Fruit fly (Drosophila melanogaster) whole organism, embryonic: Measurements from ENCODE around the gene Teh1.

Source experiments
- Asciz ChIP-seq: fragments of 200-800 bp; sonication (Bioruptor generic); optimal IDR thresholded peaks from 2 replicates; lab custom pipeline; 2017; ENCODE audit warnings: missing biosample characterization, mild to moderate bottlenecking, missing genetic modification characterization, missing genetic modification reagents
- Atf3 ChIP-seq: fragments of 200-800 bp; sonication (Bioruptor generic); optimal IDR thresholded peaks from 3 replicates; lab custom pipeline; 2016; ENCODE audit warnings: missing biosample characterization, missing genetic modification characterization
- B-H1 ChIP-seq: fragments of 200-800 bp; sonication (Bioruptor generic); IDR thresholded peaks from 3 replicates; pipeline ENCODE4 v1.3.6; 2022; ENCODE audit warnings: missing biosample characterization, missing genetic modification characterization
- Bgb ChIP-seq: fragments of 200-800 bp; sonication (Bioruptor generic); IDR thresholded peaks from 2 replicates; pipeline ENCODE4 v1.3.6; 2022; ENCODE audit warnings: missing biosample characterization, missing genetic modification characterization; ENCODE audit not compliant: partially characterized antibody
- BtbVII ChIP-seq: fragments of 200-800 bp; sonication (Bioruptor generic); optimal IDR thresholded peaks from 3 replicates; lab custom pipeline; 2017; ENCODE audit warnings: missing biosample characterization, mild to moderate bottlenecking, missing genetic modification characterization
- CG10366 ChIP-seq: fragments of 200-800 bp; sonication (Bioruptor generic); IDR thresholded peaks from 2 replicates; pipeline ENCODE4 v1.3.6; 2022; ENCODE audit warnings: missing biosample characterization, missing genetic modification characterization
- CG12236 ChIP-seq: fragments of 200-800 bp; sonication (Bioruptor generic); optimal IDR thresholded peaks from 2 replicates; lab custom pipeline; 2016; ENCODE audit warnings: missing biosample characterization, missing genetic modification characterization
- CG12942 ChIP-seq: fragments of 200-800 bp; sonication (Bioruptor generic); optimal IDR thresholded peaks from 3 replicates; lab custom pipeline; 2016; ENCODE audit warnings: missing biosample characterization, missing genetic modification characterization
- CG13424 ChIP-seq: fragments of 200-800 bp; sonication (Bioruptor generic); optimal IDR thresholded peaks from 2 replicates; lab custom pipeline; 2019; ENCODE audit warnings: missing biosample characterization, mild to moderate bottlenecking, missing genetic modification characterization, moderate library complexity
- CG15696 ChIP-seq: fragments of 200-800 bp; sonication (Bioruptor generic); optimal IDR thresholded peaks from 2 replicates; lab custom pipeline; 2019; ENCODE audit warnings: missing biosample characterization, mild to moderate bottlenecking, missing genetic modification characterization, moderate library complexity
- CG1792 ChIP-seq: fragments of 200-800 bp; sonication (Bioruptor generic); optimal IDR thresholded peaks from 2 replicates; lab custom pipeline; 2016; ENCODE audit warnings: missing biosample characterization, missing genetic modification characterization
- CG2116 ChIP-seq: fragments of 200-800 bp; sonication (Bioruptor generic); optimal IDR thresholded peaks from 3 replicates; lab custom pipeline; 2018; ENCODE audit warnings: missing biosample characterization, mild to moderate bottlenecking, missing genetic modification characterization
- CG2202 ChIP-seq: fragments of 200-800 bp; sonication (Bioruptor generic); optimal IDR thresholded peaks from 2 replicates; lab custom pipeline; 2018; ENCODE audit warnings: missing biosample characterization, mild to moderate bottlenecking, missing genetic modification characterization
- CG2678 ChIP-seq: fragments of 200-800 bp; sonication (Bioruptor generic); optimal IDR thresholded peaks from 3 replicates; lab custom pipeline; 2019; ENCODE audit warnings: missing biosample characterization, mild to moderate bottlenecking, missing genetic modification characterization, moderate library complexity
- CG3847 ChIP-seq: fragments of 200-800 bp; sonication (Bioruptor generic); IDR thresholded peaks from 2 replicates; pipeline ENCODE4 v1.3.6; 2022; ENCODE audit warnings: missing biosample characterization, missing genetic modification characterization
- CG4707 ChIP-seq: fragments of 200-800 bp; sonication (Bioruptor generic); optimal IDR thresholded peaks from 2 replicates; lab custom pipeline; 2018; ENCODE audit warnings: missing biosample characterization, mild to moderate bottlenecking, missing genetic modification characterization, moderate library complexity
- CG8089 ChIP-seq: fragments of 200-800 bp; sonication (Bioruptor generic); optimal IDR thresholded peaks from 3 replicates; lab custom pipeline; 2016; ENCODE audit warnings: missing biosample characterization, missing genetic modification characterization
- CG8290 ChIP-seq, 3 experiments: fragments of 200-800 bp; sonication (Bioruptor generic); optimal IDR thresholded peaks; 2 replicates each; lab custom pipeline; 2016 to 2019; ENCODE audit warnings: missing biosample characterization in 3 of 3, missing genetic modification characterization in 3 of 3, mild to moderate bottlenecking in 2 of 3, moderate library complexity in 1 of 3
- CG8359 ChIP-seq: fragments of 200-800 bp; sonication (Bioruptor generic); optimal IDR thresholded peaks from 2 replicates; lab custom pipeline; 2017; ENCODE audit warnings: missing biosample characterization, mild to moderate bottlenecking, missing genetic modification characterization, borderline replicate concordance
- CTCF ChIP-seq: fragments of 200-800 bp; sonication (Bioruptor generic); optimal IDR thresholded peaks from 2 replicates; lab custom pipeline; 2017; ENCODE audit warnings: missing biosample characterization, mild to moderate bottlenecking, missing genetic modification characterization, moderate library complexity
- Dip3 ChIP-seq: fragments of 200-800 bp; sonication (Bioruptor generic); optimal IDR thresholded peaks from 3 replicates; lab custom pipeline; 2016; ENCODE audit warnings: missing biosample characterization, missing genetic modification characterization
- E2f1 ChIP-seq: fragments of 200-800 bp; sonication (Bioruptor generic); IDR thresholded peaks from 2 replicates; pipeline ENCODE4 v1.3.6; 2022; ENCODE audit warnings: missing biosample characterization, missing genetic modification characterization
- Fer1 ChIP-seq: fragments of 200-800 bp; sonication (Bioruptor generic); optimal IDR thresholded peaks from 2 replicates; lab custom pipeline; 2017; ENCODE audit warnings: missing biosample characterization, mild to moderate bottlenecking, missing genetic modification characterization
- HLH3B ChIP-seq: fragments of 200-800 bp; sonication (Bioruptor generic); IDR thresholded peaks from 2 replicates; pipeline ENCODE4 v1.3.6; 2022; ENCODE audit warnings: missing biosample characterization, missing genetic modification characterization
- MBD-R2 ChIP-seq: fragments of 200-800 bp; sonication (Bioruptor generic); IDR thresholded peaks from 2 replicates; pipeline ENCODE4 v1.3.6; 2022; ENCODE audit warnings: missing biosample characterization, missing genetic modification characterization
- Med ChIP-seq: fragments of 200-800 bp; sonication (Bioruptor generic); peaks from one replicate; lab custom pipeline; 2016; ENCODE audit warnings: missing biosample characterization, missing genetic modification characterization, mild to moderate bottlenecking, inconsistent platforms, moderate library complexity
- Meics ChIP-seq: fragments of 200-800 bp; sonication (Bioruptor generic); optimal IDR thresholded peaks from 2 replicates; lab custom pipeline; 2017; ENCODE audit warnings: missing biosample characterization, mild to moderate bottlenecking, missing genetic modification characterization
- NC2β ChIP-seq: fragments of 200-800 bp; sonication (Bioruptor generic); optimal IDR thresholded peaks from 2 replicates; lab custom pipeline; 2016; ENCODE audit warnings: missing biosample characterization, missing genetic modification characterization
- NFAT ChIP-seq: fragments of 200-800 bp; sonication (Bioruptor generic); IDR thresholded peaks from 2 replicates; pipeline ENCODE4 v1.3.6; 2022; ENCODE audit warnings: missing biosample characterization, missing genetic modification characterization
- Nf-YB ChIP-seq: fragments of 200-800 bp; sonication (Bioruptor generic); optimal IDR thresholded peaks from 3 replicates; lab custom pipeline; 2019; ENCODE audit warnings: missing biosample characterization, mild to moderate bottlenecking, missing genetic modification characterization, moderate library complexity
- Six4 ChIP-seq: fragments of 200-800 bp; sonication (Bioruptor generic); optimal IDR thresholded peaks from 2 replicates; lab custom pipeline; 2016; ENCODE audit warnings: missing biosample characterization, missing genetic modification characterization
- Taf1 ChIP-seq: fragments of 200-800 bp; sonication (Bioruptor generic); IDR thresholded peaks from 2 replicates; pipeline ENCODE4 v1.3.6; 2022; ENCODE audit warnings: missing biosample characterization, missing genetic modification characterization
- ash1 ChIP-seq: fragments of 200-800 bp; sonication (Bioruptor generic); optimal IDR thresholded peaks from 2 replicates; lab custom pipeline; 2018; ENCODE audit warnings: missing biosample characterization, mild to moderate bottlenecking, missing genetic modification characterization
- ato ChIP-seq: fragments of 200-800 bp; sonication (Bioruptor generic); IDR thresholded peaks from 2 replicates; pipeline ENCODE4 v1.3.6; 2022; ENCODE audit warnings: missing biosample characterization, missing genetic modification characterization; ENCODE audit not compliant: partially characterized antibody
- cad ChIP-seq: fragments of >200 bp; optimal IDR thresholded peaks from 2 replicates; lab custom pipeline; 2017; ENCODE audit warnings: missing biosample characterization, missing genetic modification characterization
- chinmo ChIP-seq: fragments of 200-800 bp; sonication (Bioruptor generic); IDR thresholded peaks from 4 replicates; pipeline ENCODE4 v1.3.6; 2022; ENCODE audit warnings: missing biosample characterization, missing genetic modification characterization; ENCODE audit not compliant: partially characterized antibody
- ci ChIP-seq: fragments of 200-800 bp; sonication (Bioruptor generic); IDR thresholded peaks from 3 replicates; pipeline ENCODE4 v1.3.6; 2022; ENCODE audit warnings: missing biosample characterization, missing genetic modification characterization
- crol ChIP-seq: fragments of 200-800 bp; sonication (Bioruptor generic); IDR thresholded peaks from 2 replicates; pipeline ENCODE4 v1.3.6; 2022; ENCODE audit warnings: missing biosample characterization, missing genetic modification characterization
- dati ChIP-seq: fragments of 200-800 bp; sonication (Bioruptor generic); IDR thresholded peaks from 2 replicates; pipeline ENCODE4 v1.3.6; 2022; ENCODE audit warnings: missing biosample characterization, missing genetic modification characterization
- dysf ChIP-seq: fragments of 200-800 bp; sonication (Bioruptor generic); IDR thresholded peaks from 3 replicates; pipeline ENCODE4 v1.3.6; 2022; ENCODE audit warnings: missing biosample characterization, missing genetic modification characterization
- gcm ChIP-seq: fragments of 200-800 bp; sonication (Bioruptor generic); optimal IDR thresholded peaks from 2 replicates; lab custom pipeline; 2019; ENCODE audit warnings: missing biosample characterization, mild to moderate bottlenecking, missing genetic modification characterization, moderate library complexity
- gsb ChIP-seq: fragments of 200-800 bp; sonication (Bioruptor generic); IDR thresholded peaks from 2 replicates; pipeline ENCODE4 v1.3.6; 2022; ENCODE audit warnings: missing biosample characterization, missing genetic modification characterization
- kah ChIP-seq: fragments of 200-800 bp; sonication (Bioruptor generic); optimal IDR thresholded peaks from 2 replicates; lab custom pipeline; 2018; ENCODE audit warnings: missing biosample characterization, mild to moderate bottlenecking, missing genetic modification characterization
- nerfin-2 ChIP-seq: fragments of 200-800 bp; sonication (Bioruptor generic); IDR thresholded peaks from 2 replicates; pipeline ENCODE4 v1.3.6; 2022; ENCODE audit warnings: missing biosample characterization, missing genetic modification characterization; ENCODE audit not compliant: partially characterized antibody
- pzg ChIP-seq: fragments of 200-800 bp; sonication (Bioruptor generic); optimal IDR thresholded peaks from 3 replicates; lab custom pipeline; 2018; ENCODE audit warnings: missing biosample characterization, mild to moderate bottlenecking, missing genetic modification characterization, moderate library complexity
- sna ChIP-seq: fragments of 200-800 bp; sonication (Bioruptor generic); IDR thresholded peaks from 2 replicates; pipeline ENCODE4 v1.3.6; 2022; ENCODE audit warnings: missing biosample characterization, missing genetic modification characterization; ENCODE audit not compliant: partially characterized antibody
- so ChIP-seq: fragments of 200-800 bp; sonication (Bioruptor generic); IDR thresholded peaks from 3 replicates; pipeline ENCODE4 v1.3.6; 2022; ENCODE audit warnings: missing biosample characterization, missing genetic modification characterization
- tio ChIP-seq: fragments of 200-800 bp; sonication (Bioruptor generic); optimal IDR thresholded peaks from 2 replicates; lab custom pipeline; 2017; ENCODE audit warnings: missing biosample characterization, missing genetic modification characterization, inconsistent platforms
- tna ChIP-seq: fragments of 200-800 bp; sonication (Bioruptor generic); IDR thresholded peaks from 2 replicates; pipeline ENCODE4 v1.3.6; 2022; ENCODE audit warnings: missing biosample characterization, missing genetic modification characterization; ENCODE audit not compliant: partially characterized antibody
- vvl ChIP-seq: fragments of 200-800 bp; sonication (Bioruptor generic); IDR thresholded peaks from 2 replicates; pipeline ENCODE4 v1.3.6; 2022; ENCODE audit warnings: missing biosample characterization, missing genetic modification characterization
- wdn ChIP-seq: fragments of 200-800 bp; sonication (Bioruptor generic); IDR thresholded peaks from 2 replicates; pipeline ENCODE4 v1.3.6; 2022; ENCODE audit warnings: missing biosample characterization, missing genetic modification characterization

Gene Teh1

DNA sequence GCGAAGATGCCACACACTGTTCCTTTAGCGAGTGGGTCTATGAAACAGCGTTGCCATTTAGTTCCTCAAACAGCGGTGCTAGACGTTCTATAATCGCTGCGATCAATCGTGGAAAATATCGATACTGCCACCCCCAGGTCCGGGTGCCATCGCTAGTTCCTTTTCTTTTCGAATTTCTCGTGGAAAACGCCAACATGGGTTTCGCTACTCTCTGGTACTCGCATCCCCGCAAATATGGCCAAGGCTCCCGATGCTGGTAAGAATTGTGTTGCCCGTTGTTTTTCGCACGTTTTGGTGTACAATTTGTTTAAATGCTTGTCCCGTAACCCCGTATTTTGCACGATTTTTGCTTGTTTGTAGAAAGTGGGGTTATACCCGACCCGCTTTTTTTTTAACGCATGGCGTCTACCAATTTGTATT, 90.0 kb downstream of the Teh1 start, which contains the start of gene RpS29 (continued):
- TF ChIP-seq Bgb (peak; percentile 98), HLH3B (peak; percentile 73), CG3847 (GFP tag; lab: Robert Waterston, UW) (peak; percentile 97), CG8359 (no peak), Meics (GFP tag; lab: Kevin White, UChicago) (peak; percentile 87), ci (peak; percentile 93), Med (GFP tag; lab: Kevin White, UChicago) (peak; percentile 99), wdn (peak; percentile 56; the same call in 1 of the 2 replicates), Atf3 (GFP tag; lab: Kevin White, UChicago) (peak; percentile 73), CG2202 (tag; lab: Kevin White, UChicago) (peak; percentile 47), Dip3 (peak; percentile 72), nerfin-2 (peak; percentile 70), CTCF (GFP tag; lab: Kevin White, UChicago) (peak; percentile 46), CG2678 (tag; lab: Kevin White, UChicago) (peak; percentile 68), NC2β (peak; percentile 96), BtbVII (GFP tag; lab: Kevin White, UChicago) (peak; percentile 78), CG2116 (peak; percentile 98), CG13424 (tag; lab: Kevin White, UChicago) (peak; percentile 62), CG8290 (GFP tag; optimal IDR thresholded peaks at IDR 0.05; lab: Kevin White, UChicago) (peak; percentile 73), CG8290 (tag; optimal IDR thresholded peaks at IDR 0.05; lab: Kevin White, UChicago) (peak; percentile 31 to 95), ato (peak; percentile 88), Taf1 (GFP tag; lab: Robert Waterston, UW) (0 out of 2 replicates have a peak, but pooled peaks have one; percentile 50), E2f1 (GFP tag; lab: Robert Waterston, UW) (peak; percentile 60), CG12942 (peak; percentile 78), MBD-R2 (GFP tag; lab: Robert Waterston, UW) (peak; percentile 78), Fer1 (GFP tag; lab: Kevin White, UChicago) (peak; percentile 89), Nf-YB (GFP tag; lab: Kevin White, UChicago) (peak; percentile 49), CG1792 (GFP tag; lab: Kevin White, UChicago) (peak; percentile 81), gcm (GFP tag; lab: Kevin White, UChicago) (peak; percentile 74), CG8089 (GFP tag; lab: Kevin White, UChicago) (peak; percentile 80), tio (GFP tag; lab: Kevin White, UChicago) (no peak), ash1 (peak; percentile 89), chinmo (GFP tag; lab: Robert Waterston, UW) (peak; percentile 92), pzg (peak; percentile 100), tna (GFP tag; lab: Robert Waterston, UW) (peak; percentile 86), cad (GFP tag; lab: Kevin White, UChicago) (no peak), CG10366 (GFP tag; lab: Robert Waterston, UW) (peak; percentile 86), dysf (GFP tag; lab: Robert Waterston, UW) (peak; percentile 80), dati (no peak), NFAT (GFP tag; lab: Robert Waterston, UW) (peak; percentile 94), so (GFP tag; lab: Robert Waterston, UW) (no peak), Asciz (GFP tag; lab: Kevin White, UChicago) (peak; percentile 71), sna (GFP tag; lab: Robert Waterston, UW) (peak; percentile 90), crol (GFP tag; lab: Robert Waterston, UW) (no peak), kah (GFP tag; lab: Kevin White, UChicago) (peak; percentile 45), CG12236 (GFP tag; lab: Kevin White, UChicago) (peak; percentile 42), gsb (GFP tag; lab: Robert Waterston, UW) (peak; percentile 77), Six4 (GFP tag; lab: Kevin White, UChicago) (peak; percentile 61), vvl (GFP tag; lab: Robert Waterston, UW) (peak; percentile 90), CG4707 (GFP tag; lab: Kevin White, UChicago) (no peak), CG15696 (peak; percentile 58), B-H1 (peak; percentile 48; the same call in 1 of the 3 replicates)
